Worm (Caenorhabditis elegans) whole organism, L3 larva: ENCODE measurements around the gene tag-120.
A peak's percentile ranks its signal among the peaks of the same experiment; 100 is the strongest.

Experiments used
- ceh-16 ChIP-seq: sonication (generic microtip); optimal IDR thresholded peaks from 2 replicates; lab custom pipeline; 2017; ENCODE audit warnings: missing biosample characterization, missing genetic modification characterization
- ceh-28 ChIP-seq: fragments of 150-350 bp; optimal IDR thresholded peaks from 2 replicates; lab custom pipeline; 2014; ENCODE audit warnings: missing biosample characterization, missing genetic modification reagents, missing genetic modification characterization
- ceh-82 ChIP-seq: fragments of 150-350 bp; optimal IDR thresholded peaks from 2 replicates; lab custom pipeline; 2014; ENCODE audit warnings: missing biosample characterization, missing genetic modification characterization
- ceh-9 ChIP-seq: sonication (generic microtip); optimal IDR thresholded peaks from 2 replicates; lab custom pipeline; 2018; ENCODE audit warnings: missing biosample characterization, missing genetic modification characterization
- elt-1 ChIP-seq: fragments of 150-350 bp; optimal IDR thresholded peaks from 2 replicates; lab custom pipeline; 2014; ENCODE audit warnings: missing biosample characterization, missing genetic modification characterization
- elt-2 ChIP-seq: sonication (generic microtip); optimal IDR thresholded peaks from 2 replicates; lab custom pipeline; 2016; ENCODE audit warnings: missing genetic modification reagents, mild to moderate bottlenecking, missing genetic modification characterization, missing compliant biosample characterization
- eor-1 ChIP-seq, 2 experiments: fragments of 150-350 bp; optimal IDR thresholded peaks; 2 replicates each; lab custom pipeline; 2014 to 2018; ENCODE audit warnings: missing biosample characterization in 2 of 2, missing genetic modification characterization in 2 of 2
- fkh-10 ChIP-seq: sonication (generic microtip); optimal IDR thresholded peaks from 2 replicates; lab custom pipeline; 2017; ENCODE audit warnings: missing biosample characterization, missing genetic modification reagents, missing genetic modification characterization
- jun-1 ChIP-seq: fragments of 150-350 bp; optimal IDR thresholded peaks from 2 replicates; lab custom pipeline; 2014; ENCODE audit warnings: missing biosample characterization, missing genetic modification reagents, missing genetic modification characterization
- lin-15B ChIP-seq: fragments of 150-350 bp; optimal IDR thresholded peaks from 2 replicates; lab custom pipeline; 2014; ENCODE audit warnings: missing biosample characterization, missing genetic modification characterization
- lin-39 ChIP-seq: fragments of 150-350 bp; optimal IDR thresholded peaks from 2 replicates; lab custom pipeline; 2018; ENCODE audit warnings: missing biosample characterization, missing genetic modification reagents, missing genetic modification characterization
- lsy-12 ChIP-seq: sonication (generic microtip); optimal IDR thresholded peaks from 2 replicates; lab custom pipeline; 2016; ENCODE audit warnings: mild to moderate bottlenecking, missing genetic modification characterization, missing compliant biosample characterization
- mdl-1 ChIP-seq: fragments of 150-350 bp; optimal IDR thresholded peaks from 2 replicates; lab custom pipeline; 2014; ENCODE audit warnings: missing biosample characterization, missing genetic modification characterization
- nfya-1 ChIP-seq: sonication (generic microtip); optimal IDR thresholded peaks from 2 replicates; lab custom pipeline; 2017; ENCODE audit warnings: missing genetic modification characterization, mild to moderate bottlenecking, missing compliant biosample characterization, antibody characterized with exemption, moderate library complexity; ENCODE audit not compliant: insufficient read depth
- nhr-11 ChIP-seq: fragments of 150-350 bp; optimal IDR thresholded peaks from 2 replicates; lab custom pipeline; 2014; ENCODE audit warnings: missing biosample characterization, missing genetic modification characterization
- nhr-12 ChIP-seq: fragments of 150-350 bp; optimal IDR thresholded peaks from 2 replicates; lab custom pipeline; 2014; ENCODE audit warnings: missing biosample characterization, missing genetic modification characterization
- nhr-23 ChIP-seq: fragments of 150-350 bp; optimal IDR thresholded peaks from 2 replicates; lab custom pipeline; 2014; ENCODE audit warnings: missing biosample characterization, missing genetic modification reagents, missing genetic modification characterization
- nhr-237 ChIP-seq: fragments of 150-350 bp; optimal IDR thresholded peaks from 2 replicates; lab custom pipeline; 2014; ENCODE audit warnings: missing biosample characterization, missing genetic modification characterization
- nhr-77 ChIP-seq: fragments of 150-350 bp; optimal IDR thresholded peaks from 2 replicates; lab custom pipeline; 2014; ENCODE audit warnings: missing biosample characterization, missing genetic modification characterization
- snpc-4 ChIP-seq: fragments of 150-350 bp; optimal IDR thresholded peaks from 2 replicates; lab custom pipeline; 2014; ENCODE audit warnings: missing biosample characterization, missing genetic modification characterization
- tbx-2 ChIP-seq: sonication (generic microtip); optimal IDR thresholded peaks from 2 replicates; lab custom pipeline; 2016; ENCODE audit warnings: mild to moderate bottlenecking, missing genetic modification characterization, missing compliant biosample characterization

The tag-120 gene

ce11 chrV:9672495-9672894, 37.1 kb downstream of the tag-120 start:
- no peak for TF ChIP-seq nhr-23 (tag; lab: Kevin White, UChicago)
- TF ChIP-seq elt-2: peak; percentile 70
- no peak for TF ChIP-seq eor-1 (tag; optimal IDR thresholded peaks at IDR 0.05; lab: Kevin White, UChicago)

ce11 chrV:9666394-9666793, 43.2 kb downstream of the tag-120 start, which contains the start of gene ZK287.1:
Gene ZK287.1, plus strand, starts transcription at chrV:9666694.
- TF ChIP-seq lin-39 (tag; lab: Kevin White, UChicago) (peak; percentile 15), nfya-1 (peak; percentile 27), jun-1 (no peak)

DNA sequence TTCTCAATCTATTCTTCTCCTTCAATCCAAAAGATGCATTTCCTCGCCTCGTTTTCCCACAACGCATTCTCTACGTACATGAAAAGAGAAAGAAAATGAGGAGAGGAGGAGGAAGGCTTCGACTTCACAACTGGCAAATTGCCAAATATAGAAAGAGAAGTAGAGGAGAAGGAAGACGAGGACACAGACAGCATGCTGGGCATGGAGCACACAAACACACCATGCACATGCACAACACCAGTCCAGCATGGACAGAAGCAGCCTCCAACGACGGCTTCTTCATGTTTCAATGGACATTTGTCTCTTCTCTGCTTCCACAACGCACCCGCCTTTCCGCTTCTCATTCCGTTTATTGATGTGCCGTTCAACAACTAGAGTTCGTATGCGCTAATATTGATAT, 45.0 kb downstream of the tag-120 start:
- TF ChIP-seq lin-39 (tag; lab: Kevin White, UChicago) (peak; percentile 74), lin-15B (tag; lab: Kevin White, UChicago) (peak; percentile 29), fkh-10 (GFP tag; lab: Kevin White, UChicago) (peak; percentile 78), nfya-1 (peak; percentile 59), elt-1 (no peak), ceh-28 (no peak), mdl-1 (tag; lab: Kevin White, UChicago) (peak; percentile 43)
- TF ChIP-seq, all 47 proteins: peak for 5

- no peak for TF ChIP-seq lsy-12 (tag; lab: Kevin White, UChicago)
- TF ChIP-seq nhr-12: no peak
- no peak for TF ChIP-seq ceh-9 (tag; lab: Kevin White, UChicago)
- no peak for TF ChIP-seq nhr-237 (tag; lab: Kevin White, UChicago)
- no peak for TF ChIP-seq jun-1
- no peak for TF ChIP-seq nhr-11 (tag; lab: Kevin White, UChicago)
- TF ChIP-seq lin-39 (tag; lab: Kevin White, UChicago): no peak
- no peak for TF ChIP-seq snpc-4
- TF ChIP-seq ceh-16: no peak
- no peak for TF ChIP-seq lin-15B (tag; lab: Kevin White, UChicago)
- TF ChIP-seq elt-1: no peak
- TF ChIP-seq ceh-82: no peak
- no peak for TF ChIP-seq nhr-23 (tag; lab: Kevin White, UChicago)
Observed at ce11 chrV:9663948-9664347, 45.7 kb downstream of the tag-120 start.

ce11 chrV:9661514-9661913, 48.1 kb downstream of the tag-120 start, which contains the start of gene pitr-4:
Gene pitr-4, minus strand, starts transcription at chrV:9661614.
- no peak for TF ChIP-seq tbx-2
- TF ChIP-seq nhr-77: no peak
- TF ChIP-seq, all 47 proteins: peak for 0
